Fruit fly (Drosophila melanogaster) whole organism, embryonic: ENCODE data around the gene Tpr2.
A peak's percentile ranks its signal among the peaks of the same experiment; 100 is the strongest.

ENCODE experiments used
- Atf6 ChIP-seq: fragments of 200-800 bp; sonication (Bioruptor generic); IDR thresholded peaks from 2 replicates; pipeline ENCODE4 v1.3.6; 2022; ENCODE audit warnings: missing biosample characterization, missing genetic modification characterization
- CG10147 ChIP-seq: fragments of 200-800 bp; sonication (Bioruptor generic); optimal IDR thresholded peaks from 2 replicates; lab custom pipeline; 2019; ENCODE audit warnings: missing biosample characterization, mild to moderate bottlenecking, missing genetic modification characterization, moderate library complexity
- CG10209 ChIP-seq: fragments of 200-800 bp; sonication (Bioruptor generic); optimal IDR thresholded peaks from 3 replicates; lab custom pipeline; 2017; ENCODE audit warnings: missing biosample characterization, mild to moderate bottlenecking, missing genetic modification characterization, missing genetic modification reagents
- CG11456 ChIP-seq: fragments of 200-800 bp; sonication (Bioruptor generic); IDR thresholded peaks from 3 replicates; pipeline ENCODE4 v1.3.6; 2022; ENCODE audit warnings: missing biosample characterization, missing genetic modification characterization
- CG11504 ChIP-seq: fragments of 200-800 bp; sonication (Bioruptor generic); optimal IDR thresholded peaks from 3 replicates; lab custom pipeline; 2019; ENCODE audit warnings: missing biosample characterization, mild to moderate bottlenecking, missing genetic modification characterization, moderate library complexity
- CG11696 ChIP-seq: fragments of 200-800 bp; sonication (Bioruptor generic); IDR thresholded peaks from 2 replicates; pipeline ENCODE4 v1.3.6; 2022; ENCODE audit warnings: missing biosample characterization, missing genetic modification characterization
- CG12104 ChIP-seq: fragments of 200-800 bp; sonication (Bioruptor generic); optimal IDR thresholded peaks from 3 replicates; lab custom pipeline; 2016; ENCODE audit warnings: missing biosample characterization, missing genetic modification characterization
- CG12155 ChIP-seq: fragments of 200-800 bp; sonication (Bioruptor generic); optimal IDR thresholded peaks from 3 replicates; lab custom pipeline; 2016; ENCODE audit warnings: missing biosample characterization, missing genetic modification characterization
- CG1602 ChIP-seq: fragments of 200-800 bp; sonication (Bioruptor generic); optimal IDR thresholded peaks from 3 replicates; lab custom pipeline; 2016; ENCODE audit warnings: missing biosample characterization, missing genetic modification characterization
- CG16813 ChIP-seq: fragments of 200-800 bp; sonication (Bioruptor generic); IDR thresholded peaks from 3 replicates; pipeline ENCODE4 v1.3.6; 2022; ENCODE audit warnings: missing biosample characterization, missing genetic modification characterization; ENCODE audit not compliant: partially characterized antibody
- CG17359 ChIP-seq: fragments of 200-800 bp; sonication (Bioruptor generic); optimal IDR thresholded peaks from 3 replicates; lab custom pipeline; 2018; ENCODE audit warnings: missing biosample characterization, mild to moderate bottlenecking, missing genetic modification characterization, moderate library complexity
- CG1792 ChIP-seq: fragments of 200-800 bp; sonication (Bioruptor generic); optimal IDR thresholded peaks from 2 replicates; lab custom pipeline; 2016; ENCODE audit warnings: missing biosample characterization, missing genetic modification characterization
- CG18764 ChIP-seq: fragments of 200-800 bp; sonication (Bioruptor generic); optimal IDR thresholded peaks from 3 replicates; lab custom pipeline; 2016; ENCODE audit warnings: missing biosample characterization, missing genetic modification characterization
- CG32767 ChIP-seq: fragments of 200-800 bp; sonication (Bioruptor generic); IDR thresholded peaks from 2 replicates; pipeline ENCODE4 v1.3.6; 2022; ENCODE audit warnings: missing biosample characterization, missing genetic modification characterization
- CG3726 ChIP-seq: fragments of 200-800 bp; sonication (Bioruptor generic); IDR thresholded peaks from 3 replicates; pipeline ENCODE4, ENCODE4 v1.3.6; 2022; ENCODE audit warnings: missing biosample characterization, missing genetic modification characterization
- CG7556 ChIP-seq: fragments of 200-800 bp; sonication (Bioruptor generic); optimal IDR thresholded peaks from 2 replicates; lab custom pipeline; 2017; ENCODE audit warnings: missing biosample characterization, mild to moderate bottlenecking, missing genetic modification characterization
- CHES-1-like ChIP-seq: fragments of 200-800 bp; sonication (Bioruptor generic); optimal IDR thresholded peaks from 2 replicates; lab custom pipeline; 2016; ENCODE audit warnings: missing biosample characterization, missing genetic modification characterization
- CkIIα-i1 ChIP-seq: fragments of 200-800 bp; sonication (Bioruptor generic); IDR thresholded peaks from 2 replicates; pipeline ENCODE4 v1.3.6; 2022; ENCODE audit warnings: missing biosample characterization, missing genetic modification characterization
- CoRest ChIP-seq: fragments of 200-800 bp; sonication (Bioruptor generic); optimal IDR thresholded peaks from 3 replicates; lab custom pipeline; 2018; ENCODE audit warnings: missing biosample characterization, mild to moderate bottlenecking, missing genetic modification characterization, moderate library complexity
- Deaf1 ChIP-seq: fragments of 200-800 bp; optimal IDR thresholded peaks from 3 replicates; lab custom pipeline; 2019; ENCODE audit warnings: missing biosample characterization, mild to moderate bottlenecking, missing genetic modification characterization, moderate library complexity
- E2f1 ChIP-seq: fragments of 200-800 bp; sonication (Bioruptor generic); IDR thresholded peaks from 2 replicates; pipeline ENCODE4 v1.3.6; 2022; ENCODE audit warnings: missing biosample characterization, missing genetic modification characterization
- Gsc ChIP-seq: fragments of 200-800 bp; sonication (Bioruptor generic); IDR thresholded peaks from 2 replicates; pipeline ENCODE4 v1.3.6; 2022; ENCODE audit warnings: missing biosample characterization, missing genetic modification characterization
- Optix ChIP-seq: fragments of 200-800 bp; sonication (Bioruptor generic); IDR thresholded peaks from 3 replicates; pipeline ENCODE4 v1.3.6; 2022; ENCODE audit warnings: missing biosample characterization, missing genetic modification characterization
- Ravus ChIP-seq: fragments of 200-800 bp; sonication (Bioruptor generic); IDR thresholded peaks from 2 replicates; pipeline ENCODE4 v1.3.6; 2022; ENCODE audit warnings: missing biosample characterization, missing genetic modification characterization
- Sin3A ChIP-seq: fragments of >200 bp; optimal IDR thresholded peaks from 2 replicates; lab custom pipeline; 2018
- al ChIP-seq: fragments of 200-800 bp; sonication (Bioruptor generic); IDR thresholded peaks from 2 replicates; pipeline ENCODE4 v1.3.6; 2022; ENCODE audit warnings: missing biosample characterization, missing genetic modification characterization
- bab2 ChIP-seq: fragments of 200-800 bp; sonication (Bioruptor generic); optimal IDR thresholded peaks from 2 replicates; lab custom pipeline; 2016; ENCODE audit warnings: missing biosample characterization, missing genetic modification characterization
- bsh ChIP-seq, 2 experiments: fragments of 200-800 bp; sonication (Bioruptor generic); optimal IDR thresholded peaks; 2 replicates each; lab custom pipeline; 2017 to 2018; ENCODE audit warnings: mild to moderate bottlenecking in 2 of 2, missing biosample characterization in 2 of 2, missing genetic modification characterization in 2 of 2, moderate library complexity in 1 of 2
- cad ChIP-seq: fragments of >200 bp; optimal IDR thresholded peaks from 2 replicates; lab custom pipeline; 2017; ENCODE audit warnings: missing biosample characterization, missing genetic modification characterization
- ci ChIP-seq: fragments of 200-800 bp; sonication (Bioruptor generic); IDR thresholded peaks from 3 replicates; pipeline ENCODE4 v1.3.6; 2022; ENCODE audit warnings: missing biosample characterization, missing genetic modification characterization
- croc ChIP-seq: fragments of 200-800 bp; sonication (Bioruptor generic); conservative IDR thresholded peaks from 3 replicates; pipeline ENCODE4 v1.3.6; 2022; ENCODE audit warnings: missing biosample characterization, missing genetic modification characterization
- crol ChIP-seq: fragments of 200-800 bp; sonication (Bioruptor generic); IDR thresholded peaks from 2 replicates; pipeline ENCODE4 v1.3.6; 2022; ENCODE audit warnings: missing biosample characterization, missing genetic modification characterization
- dmrt11E ChIP-seq: fragments of 200-800 bp; sonication (Bioruptor generic); optimal IDR thresholded peaks from 3 replicates; lab custom pipeline; 2018; ENCODE audit warnings: missing biosample characterization, mild to moderate bottlenecking, missing genetic modification characterization, moderate library complexity
- eve ChIP-seq, 2 experiments: fragments of >200 bp; optimal IDR thresholded peaks; 2 replicates each; lab custom pipeline; 2017; ENCODE audit warnings: missing biosample characterization in 2 of 2, missing genetic modification characterization in 2 of 2
- fd64A ChIP-seq: fragments of 200-800 bp; sonication (Bioruptor generic); optimal IDR thresholded peaks from 3 replicates; lab custom pipeline; 2018; ENCODE audit warnings: missing biosample characterization, mild to moderate bottlenecking, missing genetic modification characterization
- fru ChIP-seq: fragments of >200 bp; optimal IDR thresholded peaks from 2 replicates; lab custom pipeline; 2017
- ftz-f1 ChIP-seq: fragments of 200-800 bp; sonication (Bioruptor generic); optimal IDR thresholded peaks from 2 replicates; lab custom pipeline; 2016; ENCODE audit warnings: missing biosample characterization, missing genetic modification characterization
- gfzf ChIP-seq: fragments of 200-800 bp; sonication (Bioruptor generic); optimal IDR thresholded peaks from 2 replicates; lab custom pipeline; 2016; ENCODE audit warnings: missing biosample characterization, mild to moderate bottlenecking, missing genetic modification characterization, moderate library complexity
- hkb ChIP-seq, 2 experiments: fragments of 200-800 bp in 1 of 2; fragments of >200 bp in 1 of 2; sonication (Bioruptor generic) in 1 of 2; IDR thresholded peaks in 1 of 2; optimal IDR thresholded peaks in 1 of 2; 2 replicates each; pipeline versions ENCODE4 v1.3.6 to Lab custom; 2017 to 2022; ENCODE audit warnings: missing biosample characterization in 1 of 2, missing genetic modification characterization in 1 of 2
- lbe ChIP-seq: fragments of 200-800 bp; sonication (Bioruptor generic); optimal IDR thresholded peaks from 2 replicates; lab custom pipeline; 2016; ENCODE audit warnings: missing biosample characterization, mild to moderate bottlenecking, missing genetic modification characterization
- luna ChIP-seq: fragments of 200-800 bp; sonication (Bioruptor generic); optimal IDR thresholded peaks from 2 replicates; lab custom pipeline; 2016; ENCODE audit warnings: missing biosample characterization, missing genetic modification characterization
- nom ChIP-seq: fragments of 200-800 bp; sonication (Bioruptor generic); optimal IDR thresholded peaks from 2 replicates; lab custom pipeline; 2017; ENCODE audit warnings: missing biosample characterization, missing genetic modification characterization, mild to moderate bottlenecking, moderate library complexity, missing genetic modification reagents
- pho ChIP-seq: fragments of 200-800 bp; sonication (Bioruptor generic); optimal IDR thresholded peaks from 2 replicates; lab custom pipeline; 2016; ENCODE audit warnings: missing biosample characterization, missing genetic modification characterization
- ro ChIP-seq: fragments of 200-800 bp; sonication (Bioruptor generic); IDR thresholded peaks from 2 replicates; pipeline ENCODE4 v1.3.6; 2022; ENCODE audit warnings: missing biosample characterization, missing genetic modification characterization
- scrt ChIP-seq: fragments of 200-800 bp; sonication (Bioruptor generic); optimal IDR thresholded peaks from 2 replicates; lab custom pipeline; 2018; ENCODE audit warnings: missing biosample characterization, mild to moderate bottlenecking, missing genetic modification characterization, moderate library complexity
- sob ChIP-seq: fragments of 200-800 bp; sonication (Bioruptor generic); IDR thresholded peaks from 2 replicates; pipeline ENCODE4 v1.3.6; 2022; ENCODE audit warnings: missing biosample characterization, missing genetic modification characterization
- sug ChIP-seq: fragments of 200-800 bp; optimal IDR thresholded peaks from 2 replicates; lab custom pipeline; 2019; ENCODE audit warnings: missing biosample characterization, mild to moderate bottlenecking, missing genetic modification characterization, moderate library complexity
- tna ChIP-seq: fragments of 200-800 bp; sonication (Bioruptor generic); IDR thresholded peaks from 2 replicates; pipeline ENCODE4 v1.3.6; 2022; ENCODE audit warnings: missing biosample characterization, missing genetic modification characterization; ENCODE audit not compliant: partially characterized antibody
- trem ChIP-seq: fragments of 200-800 bp; optimal IDR thresholded peaks from 3 replicates; lab custom pipeline; 2019; ENCODE audit warnings: missing biosample characterization, mild to moderate bottlenecking, missing genetic modification characterization, moderate library complexity
- vvl ChIP-seq: fragments of 200-800 bp; sonication (Bioruptor generic); IDR thresholded peaks from 2 replicates; pipeline ENCODE4 v1.3.6; 2022; ENCODE audit warnings: missing biosample characterization, missing genetic modification characterization
- wdn ChIP-seq: fragments of 200-800 bp; sonication (Bioruptor generic); IDR thresholded peaks from 2 replicates; pipeline ENCODE4 v1.3.6; 2022; ENCODE audit warnings: missing biosample characterization, missing genetic modification characterization

Tpr2 gene

dm6 chr2L:16502898-16503551 lies 11.7 kb downstream of the Tpr2 start:
- TF ChIP-seq CG16813: no peak
- no peak for TF ChIP-seq al (GFP tag; lab: Robert Waterston, UW)
- peak in 1 of 2 experiments; percentile 53 for TF ChIP-seq bsh (GFP tag; optimal IDR thresholded peaks at IDR 0.05; lab: Kevin White, UChicago)
- no peak for TF ChIP-seq luna
- peak; percentile 25; the same call in 1 of the 2 replicates for TF ChIP-seq vvl (GFP tag; lab: Robert Waterston, UW)
- no peak for TF ChIP-seq Atf6 (GFP tag; lab: Robert Waterston, UW)
- no peak for TF ChIP-seq sug (tag; lab: Kevin White, UChicago)
- no peak for TF ChIP-seq CG1602
- no peak for TF ChIP-seq bab2 (GFP tag; lab: Kevin White, UChicago)
- no peak for TF ChIP-seq crol
- TF ChIP-seq pho (GFP tag; lab: Kevin White, UChicago): no peak
- TF ChIP-seq eve (GFP tag; optimal IDR thresholded peaks at IDR 0.05; lab: Kevin White, UChicago): no peak
- peak; percentile 71 for TF ChIP-seq CG11696
- TF ChIP-seq CG11504: peak; percentile 0
- TF ChIP-seq E2f1 (GFP tag; lab: Robert Waterston, UW): no peak
- TF ChIP-seq CHES-1-like (GFP tag; lab: Kevin White, UChicago): no peak
- no peak for TF ChIP-seq fd64A
- TF ChIP-seq CG12155 (GFP tag; lab: Kevin White, UChicago): no peak
- TF ChIP-seq CG18764 (GFP tag; lab: Kevin White, UChicago): no peak
- no peak for TF ChIP-seq gfzf
- TF ChIP-seq nom (GFP tag; lab: Kevin White, UChicago): peak; percentile 32
- no peak for TF ChIP-seq ci (GFP tag; lab: Robert Waterston, UW)
- no peak for TF ChIP-seq tna (GFP tag; lab: Robert Waterston, UW)
- TF ChIP-seq CkIIα-i1 (GFP tag; lab: Robert Waterston, UW): no peak
- TF ChIP-seq ro: no peak
- no peak for TF ChIP-seq hkb (optimal IDR thresholded peaks at IDR 0.05; lab: Kevin White, UChicago)
- TF ChIP-seq hkb (GFP tag; IDR thresholded peaks at IDR 0.05; lab: Robert Waterston, UW): 0 out of 2 replicates have a peak, but pooled peaks have one; percentile 9
- TF ChIP-seq CG3726 (GFP tag; lab: Robert Waterston, UW): 0 out of 3 replicates have a peak, but pooled peaks have one; percentile 37
- no peak for TF ChIP-seq CG10147
- TF ChIP-seq lbe: peak; percentile 4
- no peak for TF ChIP-seq scrt (GFP tag; lab: Kevin White, UChicago)
- no peak for TF ChIP-seq trem (tag; lab: Kevin White, UChicago)
- no peak for TF ChIP-seq Ravus (GFP tag; lab: Robert Waterston, UW)
- TF ChIP-seq CG1792 (GFP tag; lab: Kevin White, UChicago): no peak
- TF ChIP-seq CG10209 (GFP tag; lab: Kevin White, UChicago): no peak
- no peak for TF ChIP-seq ftz-f1 (GFP tag; lab: Kevin White, UChicago)
- no peak for TF ChIP-seq wdn
- no peak for TF ChIP-seq Optix (GFP tag; lab: Robert Waterston, UW)
- no peak for TF ChIP-seq CG12104
- TF ChIP-seq fru (lab: Kevin White, UChicago): no peak
- no peak for TF ChIP-seq dmrt11E
- 0 out of 2 replicates have a peak, but pooled peaks have one; percentile 20 for TF ChIP-seq CG32767
- TF ChIP-seq Sin3A: no peak
- TF ChIP-seq Gsc (GFP tag; lab: Robert Waterston, UW): no peak
- no peak for TF ChIP-seq CoRest
- TF ChIP-seq croc: no peak
- TF ChIP-seq CG17359 (tag; lab: Kevin White, UChicago): no peak
- TF ChIP-seq Deaf1 (tag; lab: Kevin White, UChicago): no peak
- TF ChIP-seq cad (GFP tag; lab: Kevin White, UChicago): no peak
- no peak for TF ChIP-seq sob (GFP tag; lab: Robert Waterston, UW)
- TF ChIP-seq CG7556 (GFP tag; lab: Kevin White, UChicago): no peak
- TF ChIP-seq CG11456: no peak
